Worm (Caenorhabditis elegans) whole organism, young adult: ENCODE measurements around the gene srw-142.
"Not testable (repeated sequence)": the region's sequence is repeated elsewhere in the genome, so short reads cannot be mapped to it uniquely, and the experiment has no call there.

Source experiments
- B0019.2 ChIP-seq: fragments of 200-800 bp; sonication (Bioruptor generic); conservative IDR thresholded peaks from 2 replicates; pipeline ENCODE4 v1.3.6; 2022; ENCODE audit warnings: missing genetic modification reagents, missing genetic modification characterization, missing compliant biosample characterization
- B0035.1 ChIP-seq: sonication (generic microtip); optimal IDR thresholded peaks from 2 replicates; lab custom pipeline; 2016; ENCODE audit warnings: missing genetic modification characterization, mild to moderate bottlenecking, missing compliant biosample characterization, missing genotype, missing genetic modification reagents
- B0261.1 ChIP-seq: sonication (generic microtip); optimal IDR thresholded peaks from 2 replicates; lab custom pipeline; 2016; ENCODE audit warnings: mild to moderate bottlenecking, missing genetic modification characterization, moderate library complexity, missing compliant biosample characterization
- F10E7.11 ChIP-seq: sonication (generic microtip); optimal IDR thresholded peaks from 2 replicates; lab custom pipeline; 2017; ENCODE audit warnings: mild to moderate bottlenecking, missing genetic modification characterization, moderate library complexity, missing compliant biosample characterization
- F49E8.2 ChIP-seq: sonication (generic microtip); optimal IDR thresholded peaks from 3 replicates; lab custom pipeline; 2017; ENCODE audit warnings: missing genetic modification characterization, mild to moderate bottlenecking, missing compliant biosample characterization, antibody characterized with exemption, moderate library complexity; ENCODE audit not compliant: insufficient read depth
- F55B11.4 ChIP-seq: sonication (generic microtip); optimal IDR thresholded peaks from 2 replicates; lab custom pipeline; 2016; ENCODE audit warnings: missing compliant biosample characterization, missing genetic modification characterization, borderline replicate concordance; ENCODE audit not compliant: insufficient read depth
- K12H6.12 ChIP-seq: fragments of 200-800 bp; sonication (Bioruptor generic); optimal IDR thresholded peaks from 2 replicates; lab custom pipeline; 2018; ENCODE audit warnings: mild to moderate bottlenecking, missing genetic modification characterization, missing compliant biosample characterization
- Y53F4B.3 ChIP-seq: fragments of 200-800 bp; sonication (Bioruptor generic); IDR thresholded peaks from 2 replicates; pipeline ENCODE4 v1.3.6; 2022; ENCODE audit warnings: missing genetic modification reagents, missing genetic modification characterization, missing compliant biosample characterization
- ceh-40 ChIP-seq: fragments of 200-800 bp; sonication (Bioruptor generic); IDR thresholded peaks from 2 replicates; pipeline ENCODE4 v1.3.6; 2022; ENCODE audit warnings: missing genetic modification characterization, missing compliant biosample characterization
- ceh-58 ChIP-seq: fragments of 200-800 bp; sonication (Bioruptor generic); IDR thresholded peaks from 2 replicates; pipeline ENCODE4 v1.3.6; 2022; ENCODE audit warnings: missing genetic modification characterization, missing compliant biosample characterization
- ceh-91 ChIP-seq: fragments of 200-800 bp; sonication (Bioruptor generic); IDR thresholded peaks from 2 replicates; pipeline ENCODE4 v1.3.6; 2022; ENCODE audit warnings: missing genetic modification reagents, missing genetic modification characterization, missing compliant biosample characterization
- chd-7 ChIP-seq: sonication (generic microtip); optimal IDR thresholded peaks from 2 replicates; lab custom pipeline; 2016; ENCODE audit warnings: mild to moderate bottlenecking, missing genetic modification characterization, moderate library complexity, missing compliant biosample characterization
- die-1 ChIP-seq: sonication (generic microtip); optimal IDR thresholded peaks from 2 replicates; lab custom pipeline; 2016; ENCODE audit warnings: missing genotype, mild to moderate bottlenecking, missing genetic modification characterization, missing compliant biosample characterization
- egl-44 ChIP-seq: fragments of 200-800 bp; sonication (Bioruptor generic); IDR thresholded peaks from 2 replicates; pipeline ENCODE4 v1.3.6; 2022; ENCODE audit warnings: missing genetic modification reagents, missing genetic modification characterization, missing compliant biosample characterization
- fkh-3 ChIP-seq: sonication (generic microtip); optimal IDR thresholded peaks from 2 replicates; lab custom pipeline; 2016; ENCODE audit warnings: mild to moderate bottlenecking, missing genetic modification characterization, missing compliant biosample characterization
- hmg-1.2 ChIP-seq: fragments of 200-800 bp; sonication (Bioruptor generic); IDR thresholded peaks from 2 replicates; pipeline ENCODE4 v1.3.6; 2022; ENCODE audit warnings: missing genetic modification reagents, missing genetic modification characterization, missing compliant biosample characterization
- hrde-1 ChIP-seq: sonication (generic microtip); optimal IDR thresholded peaks from 2 replicates; lab custom pipeline; 2016; ENCODE audit warnings: missing genetic modification characterization, mild to moderate bottlenecking, missing compliant biosample characterization, moderate library complexity, missing genotype, missing genetic modification reagents, borderline replicate concordance
- lin-40 ChIP-seq: sonication (generic microtip); optimal IDR thresholded peaks from 2 replicates; lab custom pipeline; 2016; ENCODE audit warnings: missing genetic modification characterization, mild to moderate bottlenecking, missing compliant biosample characterization, missing genotype, missing genetic modification reagents
- madf-8 ChIP-seq: fragments of 200-800 bp; sonication (Bioruptor generic); conservative IDR thresholded peaks from 2 replicates; pipeline ENCODE4 v1.3.6; 2022; ENCODE audit warnings: missing genetic modification reagents, missing genetic modification characterization, missing compliant biosample characterization
- mes-4 ChIP-seq: sonication (generic microtip); optimal IDR thresholded peaks from 2 replicates; lab custom pipeline; 2016; ENCODE audit warnings: missing genotype, missing genetic modification characterization, missing compliant biosample characterization
- nhr-179 ChIP-seq: sonication (generic microtip); optimal IDR thresholded peaks from 2 replicates; lab custom pipeline; 2016; ENCODE audit warnings: mild to moderate bottlenecking, missing genetic modification characterization, missing compliant biosample characterization
- nhr-27 ChIP-seq: fragments of 200-800 bp; sonication (Bioruptor generic); optimal IDR thresholded peaks from 2 replicates; lab custom pipeline; 2018; ENCODE audit warnings: mild to moderate bottlenecking, missing genetic modification characterization, moderate library complexity, missing compliant biosample characterization
- nhr-80 ChIP-seq: sonication (generic microtip); optimal IDR thresholded peaks from 2 replicates; lab custom pipeline; 2016; ENCODE audit warnings: missing genetic modification characterization, missing compliant biosample characterization
- somi-1 ChIP-seq: fragments of 200-800 bp; sonication (Bioruptor generic); optimal IDR thresholded peaks from 2 replicates; lab custom pipeline; 2018; ENCODE audit warnings: mild to moderate bottlenecking, missing genetic modification characterization, missing compliant biosample characterization
- tbx-9 ChIP-seq: sonication (generic microtip); optimal IDR thresholded peaks from 2 replicates; lab custom pipeline; 2016; ENCODE audit warnings: borderline replicate concordance, missing genetic modification characterization, inconsistent platforms, missing compliant biosample characterization
- unc-62 ChIP-seq: fragments of 150-350 bp; optimal IDR thresholded peaks from 2 replicates; lab custom pipeline; 2014; ENCODE audit warnings: missing biosample characterization, missing genetic modification reagents, missing genetic modification characterization
- zfh-2 ChIP-seq: fragments of 200-800 bp; sonication (Bioruptor generic); conservative IDR thresholded peaks from 2 replicates; pipeline ENCODE4 v1.3.6; 2022; ENCODE audit warnings: missing genetic modification reagents, missing genetic modification characterization, missing compliant biosample characterization
- zim-3 ChIP-seq: sonication (generic microtip); optimal IDR thresholded peaks from 2 replicates; lab custom pipeline; 2017; ENCODE audit warnings: mild to moderate bottlenecking, missing genetic modification characterization, moderate library complexity, missing compliant biosample characterization
- ztf-18 ChIP-seq: sonication (generic microtip); optimal IDR thresholded peaks from 2 replicates; lab custom pipeline; 2016; ENCODE audit warnings: missing genotype, mild to moderate bottlenecking, missing genetic modification characterization, missing compliant biosample characterization

Gene srw-142

ce11 chrV:2962960-2963359, 4.9 kb upstream of the srw-142 start, which contains the start of gene srw-138:
srw-138 (minus strand) TSS chrV:2963060.
- TF ChIP-seq fkh-3 (tag; lab: Kevin White, UChicago): no peak
- TF ChIP-seq, all 124 proteins: peak for 0

- TF ChIP-seq hrde-1 (tag; lab: Kevin White, UChicago) (no peak), hmg-1.2 (GFP tag; lab: Robert Waterston, UW) (no peak), B0261.1 (tag; lab: Kevin White, UChicago) (no peak), chd-7 (tag; lab: Kevin White, UChicago) (no peak), B0019.2 (GFP tag; lab: Robert Waterston, UW) (no peak), zfh-2 (no peak), ceh-58 (GFP tag; lab: Robert Waterston, UW) (no peak), F10E7.11 (no peak), ceh-40 (GFP tag; lab: Robert Waterston, UW) (no peak), unc-62 (GFP tag; lab: Kevin White, UChicago) (no peak), egl-44 (no peak), nhr-179 (no peak), F55B11.4 (tag; lab: Kevin White, UChicago) (no peak)
These were observed 2.8 kb upstream of the srw-142 start, which contains the start of gene srw-144 for ce11 chrV:2960894-2961293. srw-144 (minus strand) TSS chrV:2960994.

- not testable (repeated sequence) for TF ChIP-seq mes-4; nhr-179; nhr-80 (tag; lab: Kevin White, UChicago)
These were observed 2.8 kb downstream of the srw-142 start, which contains the start of gene srh-248 for ce11 chrV:2955342-2955741. srh-248 (minus strand) TSS chrV:2955442.

- not testable (repeated sequence) for TF ChIP-seq B0035.1; F49E8.2 (tag; lab: Kevin White, UChicago); nhr-27 (tag; lab: Kevin White, UChicago)
These were observed 6.0 kb downstream of the srw-142 start, which contains the start of gene srw-122 for ce11 chrV:2952102-2952501. srw-122 (minus strand) TSS chrV:2952202.

- no peak for TF ChIP-seq die-1 (tag; lab: Kevin White, UChicago)
- no peak for TF ChIP-seq Y53F4B.3 (GFP tag; lab: Robert Waterston, UW)
- no peak for TF ChIP-seq B0261.1 (tag; lab: Kevin White, UChicago)
- TF ChIP-seq somi-1 (GFP tag; lab: Kevin White, UChicago): no peak
- TF ChIP-seq nhr-27 (tag; lab: Kevin White, UChicago): no peak
- no peak for TF ChIP-seq K12H6.12 (tag; lab: Kevin White, UChicago)
- TF ChIP-seq, all 124 proteins: peak for 0
These were observed 12.5 kb downstream of the srw-142 start, which contains the start of gene srh-87 for ce11 chrV:2945602-2946001. srh-87 (minus strand) TSS chrV:2945702.

- TF ChIP-seq ceh-91 (GFP tag; lab: Robert Waterston, UW) (no peak), madf-8 (no peak), K12H6.12 (tag; lab: Kevin White, UChicago) (no peak), lin-40 (no peak), zim-3 (tag; lab: Kevin White, UChicago) (no peak), tbx-9 (no peak), ztf-18 (no peak)
These were observed 14.2 kb downstream of the srw-142 start, which contains the start of gene srw-137 for ce11 chrV:2943859-2944258. srw-137 (minus strand) TSS chrV:2943959.
